Fruit fly (Drosophila melanogaster) whole organism, embryonic: ENCODE results near the gene Lasp.

ENCODE experiments used
- C15 ChIP-seq: fragments of 200-800 bp; sonication (Bioruptor generic); IDR thresholded peaks from 3 replicates; pipeline ENCODE4 v1.3.6; 2022; ENCODE audit warnings: missing biosample characterization, missing genetic modification characterization
- CG10431 ChIP-seq: fragments of 200-800 bp; sonication (Bioruptor generic); optimal IDR thresholded peaks from 3 replicates; lab custom pipeline; 2018; ENCODE audit warnings: missing biosample characterization, mild to moderate bottlenecking, missing genetic modification characterization
- CG11085 ChIP-seq: fragments of 200-800 bp; sonication (Bioruptor generic); IDR thresholded peaks from 2 replicates; pipeline ENCODE4 v1.3.6; 2022; ENCODE audit warnings: missing biosample characterization, missing genetic modification characterization
- CG11093 ChIP-seq: fragments of 200-800 bp; sonication (Bioruptor generic); IDR thresholded peaks from 3 replicates; pipeline ENCODE4 v1.3.6; 2022; ENCODE audit warnings: missing biosample characterization, missing genetic modification characterization
- CG12744 ChIP-seq: fragments of 200-800 bp; sonication (Bioruptor generic); optimal IDR thresholded peaks from 2 replicates; lab custom pipeline; 2016; ENCODE audit warnings: missing biosample characterization, missing genetic modification characterization
- CG14965 ChIP-seq: fragments of 200-800 bp; sonication (Bioruptor generic); optimal IDR thresholded peaks from 2 replicates; lab custom pipeline; 2016; ENCODE audit warnings: missing biosample characterization, missing genetic modification characterization, borderline replicate concordance
- CG15011 ChIP-seq: fragments of 200-800 bp; sonication (Bioruptor generic); optimal IDR thresholded peaks from 3 replicates; lab custom pipeline; 2018; ENCODE audit warnings: missing biosample characterization, mild to moderate bottlenecking, missing genetic modification characterization
- CG15696 ChIP-seq: fragments of 200-800 bp; sonication (Bioruptor generic); optimal IDR thresholded peaks from 2 replicates; lab custom pipeline; 2019; ENCODE audit warnings: missing biosample characterization, mild to moderate bottlenecking, missing genetic modification characterization, moderate library complexity
- CG17186 ChIP-seq: fragments of 200-800 bp; sonication (Bioruptor generic); optimal IDR thresholded peaks from 3 replicates; lab custom pipeline; 2017; ENCODE audit warnings: missing biosample characterization, missing genetic modification reagents, missing genetic modification characterization
- CG17328 ChIP-seq: fragments of 200-800 bp; sonication (Bioruptor generic); IDR thresholded peaks from 2 replicates; pipeline ENCODE4 v1.3.6; 2022; ENCODE audit warnings: missing biosample characterization, missing genetic modification characterization
- CG17385 ChIP-seq: fragments of 200-800 bp; sonication (Bioruptor generic); optimal IDR thresholded peaks from 3 replicates; lab custom pipeline; 2018; ENCODE audit warnings: missing biosample characterization, mild to moderate bottlenecking, missing genetic modification characterization
- CG17912 ChIP-seq: fragments of 200-800 bp; sonication (Bioruptor generic); optimal IDR thresholded peaks from 2 replicates; lab custom pipeline; 2018; ENCODE audit warnings: missing biosample characterization, mild to moderate bottlenecking, missing genetic modification characterization
- CG18262 ChIP-seq: fragments of 200-800 bp; optimal IDR thresholded peaks from 3 replicates; lab custom pipeline; 2019; ENCODE audit warnings: missing biosample characterization, mild to moderate bottlenecking, missing genetic modification characterization, moderate library complexity
- CG18476 ChIP-seq: fragments of 200-800 bp; sonication (Bioruptor generic); optimal IDR thresholded peaks from 2 replicates; lab custom pipeline; 2016; ENCODE audit warnings: missing biosample characterization, mild to moderate bottlenecking, missing genetic modification characterization
- CG18764 ChIP-seq: fragments of 200-800 bp; sonication (Bioruptor generic); optimal IDR thresholded peaks from 3 replicates; lab custom pipeline; 2016; ENCODE audit warnings: missing biosample characterization, missing genetic modification characterization
- CG2199 ChIP-seq: fragments of 200-800 bp; sonication (Bioruptor generic); IDR thresholded peaks from 3 replicates; pipeline ENCODE4 v1.3.6; 2022; ENCODE audit warnings: missing biosample characterization, missing genetic modification characterization
- CG30020 ChIP-seq: fragments of 200-800 bp; optimal IDR thresholded peaks from 2 replicates; lab custom pipeline; 2019; ENCODE audit warnings: missing biosample characterization, mild to moderate bottlenecking, missing genetic modification characterization, moderate library complexity
- CG3995 ChIP-seq: fragments of 200-800 bp; sonication (Bioruptor generic); optimal IDR thresholded peaks from 3 replicates; lab custom pipeline; 2016; ENCODE audit warnings: missing biosample characterization, missing genetic modification characterization
- CG7271 ChIP-seq: fragments of 200-800 bp; sonication (Bioruptor generic); optimal IDR thresholded peaks from 2 replicates; lab custom pipeline; 2018; ENCODE audit warnings: missing biosample characterization, mild to moderate bottlenecking, missing genetic modification characterization, moderate library complexity
- CG7786 ChIP-seq: fragments of 200-800 bp; sonication (Bioruptor generic); optimal IDR thresholded peaks from 2 replicates; lab custom pipeline; 2016; ENCODE audit warnings: missing biosample characterization, missing genetic modification characterization
- CG8290 ChIP-seq, 3 experiments: fragments of 200-800 bp; sonication (Bioruptor generic); optimal IDR thresholded peaks; 2 replicates each; lab custom pipeline; 2016 to 2019; ENCODE audit warnings: missing biosample characterization in 3 of 3, missing genetic modification characterization in 3 of 3, mild to moderate bottlenecking in 2 of 3, moderate library complexity in 1 of 3
- CG8388 ChIP-seq: fragments of 200-800 bp; sonication (Bioruptor generic); optimal IDR thresholded peaks from 2 replicates; lab custom pipeline; 2019; ENCODE audit warnings: missing biosample characterization, mild to moderate bottlenecking, missing genetic modification characterization, moderate library complexity
- CG9727 ChIP-seq: fragments of 200-800 bp; sonication (Bioruptor generic); optimal IDR thresholded peaks from 3 replicates; lab custom pipeline; 2017; ENCODE audit warnings: missing biosample characterization, mild to moderate bottlenecking, missing genetic modification characterization
- Deaf1 ChIP-seq: fragments of 200-800 bp; optimal IDR thresholded peaks from 3 replicates; lab custom pipeline; 2019; ENCODE audit warnings: missing biosample characterization, mild to moderate bottlenecking, missing genetic modification characterization, moderate library complexity
- Dref ChIP-seq: fragments of 200-800 bp; sonication (Bioruptor generic); IDR thresholded peaks from 2 replicates; pipeline ENCODE4 v1.3.6; 2022; ENCODE audit warnings: missing biosample characterization, missing genetic modification characterization
- E2f1 ChIP-seq: fragments of 200-800 bp; sonication (Bioruptor generic); IDR thresholded peaks from 2 replicates; pipeline ENCODE4 v1.3.6; 2022; ENCODE audit warnings: missing biosample characterization, missing genetic modification characterization
- HHEX ChIP-seq: fragments of 200-800 bp; sonication (Bioruptor generic); optimal IDR thresholded peaks from 3 replicates; lab custom pipeline; 2017; ENCODE audit warnings: missing biosample characterization, mild to moderate bottlenecking, missing genetic modification characterization, missing genetic modification reagents
- HmgD ChIP-seq: fragments of 200-800 bp; sonication (Bioruptor generic); optimal IDR thresholded peaks from 3 replicates; lab custom pipeline; 2016; ENCODE audit warnings: missing biosample characterization, missing genetic modification characterization
- HmgZ ChIP-seq: fragments of 200-800 bp; sonication (Bioruptor generic); optimal IDR thresholded peaks from 2 replicates; lab custom pipeline; 2018; ENCODE audit warnings: missing biosample characterization, mild to moderate bottlenecking, missing genetic modification characterization
- Hmx ChIP-seq: fragments of 200-800 bp; sonication (Bioruptor generic); optimal IDR thresholded peaks from 2 replicates; lab custom pipeline; 2016; ENCODE audit warnings: missing biosample characterization, missing genetic modification characterization
- Kr ChIP-seq: fragments of 200-800 bp; sonication (Bioruptor generic); optimal IDR thresholded peaks from 2 replicates; lab custom pipeline; 2017; ENCODE audit warnings: missing biosample characterization, mild to moderate bottlenecking, missing genetic modification characterization
- Usf ChIP-seq: fragments of 200-800 bp; sonication (Bioruptor generic); optimal IDR thresholded peaks from 2 replicates; lab custom pipeline; 2017; ENCODE audit warnings: missing genotype, missing biosample characterization, missing genetic modification characterization
- al ChIP-seq: fragments of 200-800 bp; sonication (Bioruptor generic); IDR thresholded peaks from 2 replicates; pipeline ENCODE4 v1.3.6; 2022; ENCODE audit warnings: missing biosample characterization, missing genetic modification characterization
- bcd ChIP-seq: fragments of 200-800 bp; sonication (Bioruptor generic); optimal IDR thresholded peaks from 2 replicates; lab custom pipeline; 2017; ENCODE audit warnings: missing biosample characterization, mild to moderate bottlenecking, missing genetic modification characterization
- btn ChIP-seq: fragments of 200-800 bp; sonication (Bioruptor generic); optimal IDR thresholded peaks from 2 replicates; lab custom pipeline; 2016; ENCODE audit warnings: missing biosample characterization, missing genetic modification characterization
- croc ChIP-seq: fragments of 200-800 bp; sonication (Bioruptor generic); conservative IDR thresholded peaks from 3 replicates; pipeline ENCODE4 v1.3.6; 2022; ENCODE audit warnings: missing biosample characterization, missing genetic modification characterization
- danr ChIP-seq: fragments of 200-800 bp; sonication (Bioruptor generic); IDR thresholded peaks from 2 replicates; pipeline ENCODE4 v1.3.6; 2022; ENCODE audit warnings: missing biosample characterization, missing genetic modification characterization
- dpn ChIP-seq, 2 experiments: fragments of 200-800 bp; sonication (Bioruptor generic); optimal IDR thresholded peaks; 3 replicates each; lab custom pipeline; 2016; ENCODE audit warnings: missing biosample characterization in 2 of 2, missing genetic modification characterization in 2 of 2
- dysf ChIP-seq: fragments of 200-800 bp; sonication (Bioruptor generic); IDR thresholded peaks from 3 replicates; pipeline ENCODE4 v1.3.6; 2022; ENCODE audit warnings: missing biosample characterization, missing genetic modification characterization
- ftz-f1 ChIP-seq: fragments of 200-800 bp; sonication (Bioruptor generic); optimal IDR thresholded peaks from 2 replicates; lab custom pipeline; 2016; ENCODE audit warnings: missing biosample characterization, missing genetic modification characterization
- her ChIP-seq: fragments of 200-800 bp; sonication (Bioruptor generic); optimal IDR thresholded peaks from 2 replicates; lab custom pipeline; 2016; ENCODE audit warnings: missing biosample characterization, missing genetic modification characterization
- ind ChIP-seq: fragments of 200-800 bp; sonication (Bioruptor generic); optimal IDR thresholded peaks from 3 replicates; lab custom pipeline; 2016; ENCODE audit warnings: missing biosample characterization, missing genetic modification characterization
- peb ChIP-seq: fragments of 200-800 bp; sonication (Bioruptor generic); IDR thresholded peaks from 2 replicates; pipeline ENCODE4 v1.3.6; 2022; ENCODE audit warnings: missing biosample characterization, missing genetic modification characterization
- prd ChIP-seq, 3 experiments: fragments of >200 bp in 2 of 3; fragments of 200-800 bp in 1 of 3; sonication (Bioruptor generic) in 1 of 3; optimal IDR thresholded peaks in 2 of 3; IDR thresholded peaks in 1 of 3; 2 replicates in 2 of 3; 3 replicates in 1 of 3; pipeline versions ENCODE4 v1.3.6 to Lab custom; 2017 to 2022; ENCODE audit warnings: missing biosample characterization in 1 of 3, missing genetic modification characterization in 1 of 3
- slou ChIP-seq: fragments of 200-800 bp; sonication (Bioruptor generic); optimal IDR thresholded peaks from 3 replicates; lab custom pipeline; 2016; ENCODE audit warnings: missing biosample characterization, missing genetic modification characterization
- sr ChIP-seq: fragments of 200-800 bp; sonication (Bioruptor generic); IDR thresholded peaks from 3 replicates; pipeline ENCODE4 v1.3.6; 2022; ENCODE audit warnings: missing biosample characterization, missing genetic modification characterization
- ssp ChIP-seq: fragments of 200-800 bp; sonication (Bioruptor generic); IDR thresholded peaks from 2 replicates; pipeline ENCODE4 v1.3.6; 2022; ENCODE audit warnings: missing biosample characterization, missing genetic modification characterization
- tna ChIP-seq: fragments of 200-800 bp; sonication (Bioruptor generic); IDR thresholded peaks from 2 replicates; pipeline ENCODE4 v1.3.6; 2022; ENCODE audit warnings: missing biosample characterization, missing genetic modification characterization; ENCODE audit not compliant: partially characterized antibody
- tx ChIP-seq: fragments of 200-800 bp; sonication (Bioruptor generic); optimal IDR thresholded peaks from 2 replicates; lab custom pipeline; 2016; ENCODE audit warnings: missing biosample characterization, missing genetic modification characterization

The Lasp gene

DNA sequence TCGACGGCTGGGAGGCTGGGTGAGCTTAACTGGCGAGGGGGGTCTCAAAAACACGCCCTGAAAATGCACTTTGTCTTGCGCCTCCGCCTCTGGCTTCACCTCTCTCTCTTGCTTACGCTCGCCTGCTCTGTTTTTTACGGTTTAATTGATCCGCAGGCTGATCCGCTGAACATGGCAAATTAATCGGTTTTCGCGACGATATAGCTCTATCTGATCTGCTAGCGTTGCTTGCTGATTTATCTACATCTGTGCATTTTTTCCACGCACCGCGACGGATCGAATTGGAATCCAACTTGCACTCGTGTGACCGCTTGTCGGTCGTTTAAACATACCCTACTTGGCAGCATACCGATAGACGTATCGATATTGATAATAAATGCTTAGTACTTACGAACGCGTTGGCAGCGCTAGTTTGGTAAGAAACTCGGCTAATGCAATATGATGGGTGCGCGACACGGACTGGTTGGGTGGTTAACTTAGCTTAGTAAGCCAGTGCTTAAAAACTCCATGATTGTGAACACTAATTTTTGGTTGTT is 63.8 kb downstream of the Lasp start, which contains the start of gene Abl (continued):
- no peak for TF ChIP-seq Kr (GFP tag; lab: Kevin White, UChicago)
- peak; percentile 44 for TF ChIP-seq bcd
- TF ChIP-seq Dref (GFP tag; lab: Robert Waterston, UW): peak; percentile 93
- peak; percentile 23; the same call in 1 of the 3 replicates for TF ChIP-seq sr (GFP tag; lab: Robert Waterston, UW)
- peak; percentile 13 for TF ChIP-seq CG9727 (GFP tag; lab: Kevin White, UChicago)
- TF ChIP-seq ssp (GFP tag; lab: Robert Waterston, UW): peak; percentile 50; the same call in 1 of the 2 replicates
- peak; percentile 94 for TF ChIP-seq HmgZ (tag; lab: Kevin White, UChicago)
- TF ChIP-seq CG8290 (GFP tag; optimal IDR thresholded peaks at IDR 0.05; lab: Kevin White, UChicago): peak; percentile 86
- peak; percentile 11 to 97 for TF ChIP-seq CG8290 (tag; optimal IDR thresholded peaks at IDR 0.05; lab: Kevin White, UChicago)
- peak; percentile 87 for TF ChIP-seq CG12744 (GFP tag; lab: Kevin White, UChicago)
- peak; percentile 39 for TF ChIP-seq CG30020
- no peak; the same call in 1 of the 2 replicates for TF ChIP-seq CG17328 (GFP tag; lab: Robert Waterston, UW)
- peak; percentile 50 for TF ChIP-seq ind (GFP tag; lab: Kevin White, UChicago)
- peak; percentile 65 for TF ChIP-seq CG7786 (GFP tag; lab: Kevin White, UChicago)
- TF ChIP-seq slou (GFP tag; lab: Kevin White, UChicago): peak; percentile 29
- no peak for TF ChIP-seq peb (GFP tag; lab: Robert Waterston, UW)
- TF ChIP-seq CG10431 (GFP tag; lab: Kevin White, UChicago): no peak
- peak; percentile 45; the same call in 2 of the 3 replicates for TF ChIP-seq dysf
- TF ChIP-seq tna: peak; percentile 72
- TF ChIP-seq CG18476: peak; percentile 33
- no peak for TF ChIP-seq HHEX (GFP tag; lab: Kevin White, UChicago)
- TF ChIP-seq C15 (GFP tag; lab: Robert Waterston, UW): no peak
- peak; percentile 28 for TF ChIP-seq CG3995
- TF ChIP-seq tx (GFP tag; lab: Kevin White, UChicago): peak; percentile 68
- TF ChIP-seq HmgD (GFP tag; lab: Kevin White, UChicago): peak; percentile 97
- TF ChIP-seq Usf (GFP tag; lab: Kevin White, UChicago): peak; percentile 46
- TF ChIP-seq al (GFP tag; lab: Robert Waterston, UW): peak; percentile 50
- TF ChIP-seq ftz-f1 (GFP tag; lab: Kevin White, UChicago): peak; percentile 72
- peak; percentile 50 for TF ChIP-seq Deaf1 (tag; lab: Kevin White, UChicago)
- TF ChIP-seq CG14965 (GFP tag; lab: Kevin White, UChicago): peak; percentile 23
- peak; percentile 30 for TF ChIP-seq CG18262 (tag; lab: Kevin White, UChicago)
- peak; percentile 85 for TF ChIP-seq her (GFP tag; lab: Kevin White, UChicago)
- no peak for TF ChIP-seq Hmx
- no peak for TF ChIP-seq CG7271 (tag; lab: Kevin White, UChicago)
- no peak for TF ChIP-seq CG11093 (GFP tag; lab: Robert Waterston, UW)
- peak; percentile 26 for TF ChIP-seq btn (GFP tag; lab: Kevin White, UChicago)
- 0 out of 2 replicates have a peak, but pooled peaks have one; percentile 33 for TF ChIP-seq CG11085 (GFP tag; lab: Robert Waterston, UW)
- TF ChIP-seq CG2199 (GFP tag; lab: Robert Waterston, UW): peak; percentile 54; the same call in 1 of the 3 replicates
- no peak for TF ChIP-seq CG8388 (GFP tag; lab: Kevin White, UChicago)
- no peak for TF ChIP-seq CG15011 (GFP tag; lab: Kevin White, UChicago)
- no peak for TF ChIP-seq danr (GFP tag; lab: Robert Waterston, UW)
- TF ChIP-seq CG17186 (GFP tag; lab: Kevin White, UChicago): peak; percentile 64
- TF ChIP-seq dpn (GFP tag; optimal IDR thresholded peaks at IDR 0.05; lab: Kevin White, UChicago): peak; percentile 81 to 84
- peak; percentile 65 for TF ChIP-seq CG18764
- TF ChIP-seq CG17912 (GFP tag; lab: Kevin White, UChicago): peak; percentile 58
- no peak for TF ChIP-seq prd (optimal IDR thresholded peaks at IDR 0.05; lab: Kevin White, UChicago)
- 0 out of 3 replicates have a peak, but pooled peaks have one; percentile 10 for TF ChIP-seq prd (GFP tag; IDR thresholded peaks at IDR 0.05; lab: Robert Waterston, UW)
- peak; percentile 19; the same call in 2 of the 3 replicates for TF ChIP-seq croc
- TF ChIP-seq CG15696: no peak
- no peak for TF ChIP-seq CG17385 (GFP tag; lab: Kevin White, UChicago)
- peak; percentile 29; the same call in 1 of the 2 replicates for TF ChIP-seq E2f1 (GFP tag; lab: Robert Waterston, UW)
